Worm (Caenorhabditis elegans) whole organism, midembryonic: Measurements from ENCODE around the gene Y9C12A.1.

Source experiments
- T22C8.4 ChIP-seq: fragments of 200-800 bp; sonication (Bioruptor generic); IDR thresholded peaks from 2 replicates; pipeline ENCODE4 v1.3.6; 2022; ENCODE audit warnings: missing genetic modification characterization, missing compliant biosample characterization
- cog-1 ChIP-seq: sonication (generic microtip); optimal IDR thresholded peaks from 2 replicates; lab custom pipeline; 2016; ENCODE audit warnings: missing genetic modification characterization, missing compliant biosample characterization
- klf-2 ChIP-seq: fragments of 200-800 bp; sonication (Bioruptor generic); conservative IDR thresholded peaks from 2 replicates; pipeline ENCODE4 v1.3.6; 2022; ENCODE audit warnings: missing genetic modification reagents, missing genetic modification characterization, missing compliant biosample characterization
- ref-1 ChIP-seq: fragments of 200-800 bp; sonication (Bioruptor generic); conservative IDR thresholded peaks from 2 replicates; pipeline ENCODE4 v1.3.6; 2022; ENCODE audit warnings: missing genetic modification reagents, missing genetic modification characterization, missing compliant biosample characterization
- tab-1 ChIP-seq: fragments of 200-800 bp; sonication (Bioruptor generic); IDR thresholded peaks from 2 replicates; pipeline ENCODE4 v1.3.6; 2022; ENCODE audit warnings: missing genetic modification characterization, missing compliant biosample characterization
- ztf-23 ChIP-seq: fragments of 200-800 bp; sonication (Bioruptor generic); IDR thresholded peaks from 2 replicates; pipeline ENCODE4 v1.3.6; 2022; ENCODE audit warnings: missing genetic modification reagents, missing genetic modification characterization, missing compliant biosample characterization
- ztf-29 ChIP-seq: fragments of 200-800 bp; sonication (Bioruptor generic); IDR thresholded peaks from 2 replicates; pipeline ENCODE4 v1.3.6; 2022; ENCODE audit warnings: missing genetic modification reagents, missing genetic modification characterization, missing compliant biosample characterization

ce11 chrX:670603-671002 lies 12.0 kb downstream of the Y9C12A.1 start, which contains the start of gene T19D7.6:
- TF ChIP-seq tab-1 (GFP tag; lab: Robert Waterston, UW): no peak
- TF ChIP-seq cog-1: no peak
- no peak for TF ChIP-seq T22C8.4
- TF ChIP-seq ref-1: no peak
- TF ChIP-seq ztf-23 (GFP tag; lab: Robert Waterston, UW): no peak
- no peak for TF ChIP-seq klf-2 (GFP tag; lab: Robert Waterston, UW)
- no peak for TF ChIP-seq ztf-29 (GFP tag; lab: Robert Waterston, UW)
